Fruit fly (Drosophila melanogaster) whole organism, pupa: ENCODE measurements around the gene CG1317.
A peak's percentile ranks its signal among the peaks of the same experiment; 100 is the strongest.

Experiments used
- CG10348 ChIP-seq: fragments of 200-800 bp; sonication (Bioruptor generic); IDR thresholded peaks from 2 replicates; pipeline ENCODE4 v1.3.6; 2022; ENCODE audit warnings: missing biosample characterization, missing genetic modification characterization
- CG12605 ChIP-seq: fragments of 200-800 bp; sonication (Bioruptor generic); IDR thresholded peaks from 2 replicates; pipeline ENCODE4 v1.3.6; 2022; ENCODE audit warnings: missing biosample characterization, missing genetic modification characterization
- CG13204 ChIP-seq: fragments of 200-800 bp; sonication (Bioruptor generic); optimal IDR thresholded peaks from 2 replicates; lab custom pipeline; 2018; ENCODE audit warnings: missing biosample characterization, mild to moderate bottlenecking, missing genetic modification characterization, moderate library complexity
- CG14655 ChIP-seq: fragments of 200-800 bp; sonication (Bioruptor generic); optimal IDR thresholded peaks from 3 replicates; lab custom pipeline; 2017; ENCODE audit warnings: mild to moderate bottlenecking, missing biosample characterization, missing genetic modification reagents, missing genetic modification characterization
- CG15710 ChIP-seq: fragments of 200-800 bp; sonication (Bioruptor generic); optimal IDR thresholded peaks from 2 replicates; lab custom pipeline; 2018; ENCODE audit warnings: missing biosample characterization, mild to moderate bottlenecking, missing genetic modification characterization, moderate library complexity
- CG17806 ChIP-seq: fragments of 200-800 bp; sonication (Bioruptor generic); optimal IDR thresholded peaks from 2 replicates; lab custom pipeline; 2018; ENCODE audit warnings: missing biosample characterization, mild to moderate bottlenecking, missing genetic modification characterization, moderate library complexity
- CG32121 ChIP-seq: fragments of 200-800 bp; sonication (Bioruptor generic); IDR thresholded peaks from 2 replicates; pipeline ENCODE4 v1.3.6; 2022; ENCODE audit warnings: missing biosample characterization, missing genetic modification characterization
- CG34367 ChIP-seq: fragments of 200-800 bp; sonication (Bioruptor generic); optimal IDR thresholded peaks from 2 replicates; lab custom pipeline; 2018; ENCODE audit warnings: missing biosample characterization, mild to moderate bottlenecking, missing genetic modification characterization
- CG4496 ChIP-seq: fragments of 200-800 bp; sonication (Bioruptor generic); IDR thresholded peaks from 3 replicates; pipeline ENCODE4 v1.3.6; 2022; ENCODE audit warnings: missing biosample characterization, missing genetic modification characterization
- CG8159 ChIP-seq: fragments of 200-800 bp; sonication (Bioruptor generic); optimal IDR thresholded peaks from 3 replicates; lab custom pipeline; 2018; ENCODE audit warnings: missing biosample characterization, mild to moderate bottlenecking, missing genetic modification characterization, moderate library complexity
- CG8301 ChIP-seq: fragments of 200-800 bp; sonication (Bioruptor generic); optimal IDR thresholded peaks from 2 replicates; lab custom pipeline; 2018; ENCODE audit warnings: missing biosample characterization, mild to moderate bottlenecking, missing genetic modification characterization
- CG9948 ChIP-seq: fragments of 200-800 bp; sonication (Bioruptor generic); optimal IDR thresholded peaks from 2 replicates; lab custom pipeline; 2018; ENCODE audit warnings: missing biosample characterization, mild to moderate bottlenecking, missing genetic modification characterization, moderate library complexity
- D1 ChIP-seq: fragments of 200-800 bp; sonication (Bioruptor generic); optimal IDR thresholded peaks from 2 replicates; lab custom pipeline; 2018; ENCODE audit warnings: missing biosample characterization, mild to moderate bottlenecking, missing genetic modification characterization, moderate library complexity
- EcR ChIP-seq: fragments of 200-800 bp; sonication (Bioruptor generic); optimal IDR thresholded peaks from 3 replicates; lab custom pipeline; 2019; ENCODE audit warnings: missing biosample characterization, missing genetic modification characterization, mild to moderate bottlenecking, moderate library complexity, missing genetic modification reagents
- Ets98B ChIP-seq: fragments of 200-800 bp; sonication (Bioruptor generic); IDR thresholded peaks from 2 replicates; pipeline ENCODE4 v1.3.6; 2022; ENCODE audit warnings: missing biosample characterization, missing genetic modification characterization
- Pif1A ChIP-seq: fragments of 200-800 bp; sonication (Bioruptor generic); optimal IDR thresholded peaks from 3 replicates; lab custom pipeline; 2016; ENCODE audit warnings: missing biosample characterization, missing genetic modification characterization
- Pif1B ChIP-seq: fragments of 200-800 bp; sonication (Bioruptor generic); optimal IDR thresholded peaks from 3 replicates; lab custom pipeline; 2016; ENCODE audit warnings: missing biosample characterization, missing genetic modification characterization
- Snoo ChIP-seq: fragments of 200-800 bp; sonication (Bioruptor generic); optimal IDR thresholded peaks from 3 replicates; lab custom pipeline; 2017; ENCODE audit warnings: missing biosample characterization, mild to moderate bottlenecking, missing genetic modification characterization, inconsistent platforms
- fd96Ca ChIP-seq: fragments of 200-800 bp; sonication (Bioruptor generic); IDR thresholded peaks from 3 replicates; pipeline ENCODE4 v1.3.6; 2022; ENCODE audit warnings: missing biosample characterization, missing genetic modification characterization
- gl ChIP-seq: fragments of 200-800 bp; sonication (Bioruptor generic); optimal IDR thresholded peaks from 2 replicates; lab custom pipeline; 2018; ENCODE audit warnings: missing biosample characterization, mild to moderate bottlenecking, missing genetic modification characterization
- rn ChIP-seq: fragments of 200-800 bp; sonication (Bioruptor generic); IDR thresholded peaks from 2 replicates; pipeline ENCODE4 v1.3.6; 2022; ENCODE audit warnings: missing biosample characterization, missing genetic modification characterization

Gene CG1317

dm6 chr3L:2388683-2389315 is 17.1 kb upstream of the CG1317 start, which contains the start of gene Mzt1:
Gene Mzt1, plus strand, starts transcription at chr3L:2389265.
- no peak for TF ChIP-seq CG34367
- no peak for TF ChIP-seq rn (GFP tag; lab: Robert Waterston, UW)
- TF ChIP-seq fd96Ca = no peak
- TF ChIP-seq CG14655 (GFP tag; lab: Kevin White, UChicago) = no peak
- no peak for TF ChIP-seq Pif1A (GFP tag; lab: Kevin White, UChicago)
- no peak for TF ChIP-seq CG32121
- TF ChIP-seq D1 (tag; lab: Kevin White, UChicago) = no peak
- no peak for TF ChIP-seq CG13204 (GFP tag; lab: Kevin White, UChicago)
- no peak for TF ChIP-seq CG17806 (tag; lab: Kevin White, UChicago)
- no peak for TF ChIP-seq CG12605 (GFP tag; lab: Robert Waterston, UW)
- TF ChIP-seq Ets98B = no peak
- no peak for TF ChIP-seq EcR (GFP tag; lab: Kevin White, UChicago)
- no peak for TF ChIP-seq CG9948 (tag; lab: Kevin White, UChicago)
- TF ChIP-seq CG8301 (tag; lab: Kevin White, UChicago) = no peak
- TF ChIP-seq CG10348 (GFP tag; lab: Robert Waterston, UW) = no peak
- no peak for TF ChIP-seq gl
- TF ChIP-seq CG8159 (tag; lab: Kevin White, UChicago) = no peak

- TF ChIP-seq Pif1A (GFP tag; lab: Kevin White, UChicago) = peak; percentile 12
- no peak; the same call in 1 of the 2 replicates for TF ChIP-seq CG32121
- no peak for TF ChIP-seq CG14655 (GFP tag; lab: Kevin White, UChicago)
- no peak for TF ChIP-seq fd96Ca
- peak; percentile 4 for TF ChIP-seq Pif1B (GFP tag; lab: Kevin White, UChicago)
These were observed 16.1 kb upstream of the CG1317 start for dm6 chr3L:2387816-2388215.

dm6 chr3L:2386433-2386832 is 14.7 kb upstream of the CG1317 start:
- TF ChIP-seq Snoo (no peak), EcR (GFP tag; lab: Kevin White, UChicago) (no peak), CG10348 (GFP tag; lab: Robert Waterston, UW) (no peak), CG17806 (tag; lab: Kevin White, UChicago) (peak; percentile 78), CG13204 (GFP tag; lab: Kevin White, UChicago) (peak; percentile 65), CG34367 (peak; percentile 62), gl (peak; percentile 49), CG9948 (tag; lab: Kevin White, UChicago) (peak; percentile 68), fd96Ca (peak; percentile 71), Ets98B (peak; percentile 61), CG15710 (peak; percentile 69), CG12605 (GFP tag; lab: Robert Waterston, UW) (no peak), D1 (tag; lab: Kevin White, UChicago) (no peak), rn (GFP tag; lab: Robert Waterston, UW) (no peak), CG32121 (0 out of 2 replicates have a peak, but pooled peaks have one; percentile 31), CG4496 (no peak), Pif1A (GFP tag; lab: Kevin White, UChicago) (peak; percentile 56), CG8301 (tag; lab: Kevin White, UChicago) (peak; percentile 45), CG8159 (tag; lab: Kevin White, UChicago) (peak; percentile 67), CG14655 (GFP tag; lab: Kevin White, UChicago) (peak; percentile 67), Pif1B (GFP tag; lab: Kevin White, UChicago) (peak; percentile 72)

dm6 chr3L:2385325-2386007 is 13.7 kb upstream of the CG1317 start:
- TF ChIP-seq Ets98B (no peak), fd96Ca (no peak), CG4496 (no peak), CG12605 (GFP tag; lab: Robert Waterston, UW) (no peak), CG13204 (GFP tag; lab: Kevin White, UChicago) (no peak), CG32121 (no peak), D1 (tag; lab: Kevin White, UChicago) (no peak), CG10348 (GFP tag; lab: Robert Waterston, UW) (no peak), Snoo (no peak), CG9948 (tag; lab: Kevin White, UChicago) (no peak), CG8159 (tag; lab: Kevin White, UChicago) (no peak)

- TF ChIP-seq CG12605 (GFP tag; lab: Robert Waterston, UW) (no peak), CG15710 (no peak), CG9948 (tag; lab: Kevin White, UChicago) (no peak), CG17806 (tag; lab: Kevin White, UChicago) (no peak), Pif1A (GFP tag; lab: Kevin White, UChicago) (no peak), EcR (GFP tag; lab: Kevin White, UChicago) (no peak), CG34367 (no peak), rn (GFP tag; lab: Robert Waterston, UW) (no peak), CG13204 (GFP tag; lab: Kevin White, UChicago) (no peak), CG8159 (tag; lab: Kevin White, UChicago) (no peak), Snoo (no peak), CG8301 (tag; lab: Kevin White, UChicago) (no peak), Pif1B (GFP tag; lab: Kevin White, UChicago) (no peak), gl (no peak), CG32121 (no peak), CG10348 (GFP tag; lab: Robert Waterston, UW) (no peak)
These were observed 7.7 kb upstream of the CG1317 start for dm6 chr3L:2379472-2379871.
